Comparison of ENCODE assay signal across 4 fruit fly cellular contexts in genomic region chr3L:14784949-14785408, dm6.
A peak's percentile ranks its signal among the peaks of the same experiment; 100 is the strongest.
TF ChIP-seq lines count a peak whose summit lies in the region.

No protein-coding gene starts in this region.

TF ChIP-seq in whole organism, adult, 20 proteins besides CTCF, POLR2A, EP300 and RAD21 (continued from another document):
- TF ChIP-seq Hr96 (GFP tag; optimal IDR thresholded peaks at IDR 0.05; lab: Kevin White, UChicago) (peak; percentile 45), tj (GFP tag; optimal IDR thresholded peaks at IDR 0.05; lab: Kevin White, UChicago) (no peak)
TF ChIP-seq in whole organism, adult: peak in this region for 12.

TF ChIP-seq in whole organism, embryonic, 481 proteins besides CTCF, POLR2A, EP300 and RAD21 (continued from another document and continues in another):
- TF ChIP-seq CG15601 (tag; optimal IDR thresholded peaks at IDR 0.05; lab: Kevin White, UChicago) (peak; percentile 96), Chrac-16 (GFP tag; optimal IDR thresholded peaks at IDR 0.05; lab: Kevin White, UChicago) (peak; percentile 96), CG5953 (GFP tag; IDR thresholded peaks at IDR 0.05; lab: Robert Waterston, UW) (no peak; the same call in 1 of the 2 replicates), Deaf1 (tag; optimal IDR thresholded peaks at IDR 0.05; lab: Kevin White, UChicago) (peak; percentile 83), tgo (GFP tag; IDR thresholded peaks at IDR 0.05; lab: Robert Waterston, UW) (peak; percentile 91), fd64A (GFP tag; optimal IDR thresholded peaks at IDR 0.05; lab: Kevin White, UChicago) (peak; percentile 86), Fer1 (GFP tag; optimal IDR thresholded peaks at IDR 0.05; lab: Kevin White, UChicago) (peak; percentile 97), CG8359 (GFP tag; optimal IDR thresholded peaks at IDR 0.05; lab: Kevin White, UChicago; ENCODE audit: borderline replicate concordance) (peak; percentile 92), CG13775 (GFP tag; optimal IDR thresholded peaks at IDR 0.05; lab: Kevin White, UChicago) (peak; percentile 97), CG11560 (tag; IDR thresholded peaks at IDR 0.05; lab: Robert Waterston, UW) (peak; percentile 81), Hsf (GFP tag; optimal IDR thresholded peaks at IDR 0.05; lab: Kevin White, UChicago) (peak; percentile 96), CG10321 (GFP tag; IDR thresholded peaks at IDR 0.05; lab: Robert Waterston, UW) (peak; percentile 66), tll (GFP tag; optimal IDR thresholded peaks at IDR 0.05; lab: Kevin White, UChicago) (peak in 1 of 2 experiments; percentile 46), kah (GFP tag; optimal IDR thresholded peaks at IDR 0.05; lab: Kevin White, UChicago) (peak; percentile 92), Elba2 (GFP tag; optimal IDR thresholded peaks at IDR 0.05; lab: Kevin White, UChicago) (peak; percentile 27), GATAe (GFP tag; conservative IDR thresholded peaks at IDR 0.05; lab: Robert Waterston, UW) (peak; percentile 49; the same call in 1 of the 2 replicates), ATbp (GFP tag; optimal IDR thresholded peaks at IDR 0.05; lab: Kevin White, UChicago) (peak; percentile 92), CG11723 (GFP tag; optimal IDR thresholded peaks at IDR 0.05; lab: Kevin White, UChicago) (peak; percentile 96), ash1 (GFP tag; optimal IDR thresholded peaks at IDR 0.05; lab: Kevin White, UChicago) (peak; percentile 15), repo (GFP tag; optimal IDR thresholded peaks at IDR 0.05; lab: Kevin White, UChicago) (peak; percentile 90), CG42726 (GFP tag; IDR thresholded peaks at IDR 0.05; lab: Robert Waterston, UW; ENCODE audit: partially characterized antibody) (no peak), CG18476 (GFP tag; optimal IDR thresholded peaks at IDR 0.05; lab: Kevin White, UChicago) (peak; percentile 97), E2f2 (GFP tag; IDR thresholded peaks at IDR 0.05; lab: Robert Waterston, UW) (peak; percentile 74), NFAT (GFP tag; IDR thresholded peaks at IDR 0.05; lab: Robert Waterston, UW) (peak; percentile 73), NC2α (GFP tag; optimal IDR thresholded peaks at IDR 0.05; lab: Kevin White, UChicago) (peak; percentile 91), Fer2 (tag; optimal IDR thresholded peaks at IDR 0.05; lab: Kevin White, UChicago) (peak; percentile 89), CG1529 (GFP tag; optimal IDR thresholded peaks at IDR 0.05; lab: Kevin White, UChicago) (peak; percentile 97), CG2120 (GFP tag; optimal IDR thresholded peaks at IDR 0.05; lab: Kevin White, UChicago) (peak; percentile 96), fru (optimal IDR thresholded peaks at IDR 0.05; lab: Kevin White, UChicago) (no peak), mirr (GFP tag; optimal IDR thresholded peaks at IDR 0.05; lab: Kevin White, UChicago) (peak; percentile 90), CG1233 (GFP tag; optimal IDR thresholded peaks at IDR 0.05; lab: Kevin White, UChicago) (peak; percentile 97), CG11085 (GFP tag; IDR thresholded peaks at IDR 0.05; lab: Robert Waterston, UW) (peak; percentile 67; the same call in 1 of the 2 replicates), mam (GFP tag; optimal IDR thresholded peaks at IDR 0.05; lab: Kevin White, UChicago) (peak; percentile 93), CG18619 (GFP tag; optimal IDR thresholded peaks at IDR 0.05; lab: Kevin White, UChicago) (peak; percentile 98), bcd (GFP tag; optimal IDR thresholded peaks at IDR 0.05; lab: Kevin White, UChicago) (peak; percentile 98), CG8944 (GFP tag; optimal IDR thresholded peaks at IDR 0.05; lab: Kevin White, UChicago) (peak; percentile 88), Antp (GFP tag; optimal IDR thresholded peaks at IDR 0.05; lab: Kevin White, UChicago) (peak; percentile 90), lilli (GFP tag; optimal IDR thresholded peaks at IDR 0.05; lab: Kevin White, UChicago) (peak; percentile 96), CG15011 (GFP tag; optimal IDR thresholded peaks at IDR 0.05; lab: Kevin White, UChicago) (peak; percentile 98), CG6254 (GFP tag; optimal IDR thresholded peaks at IDR 0.05; lab: Kevin White, UChicago) (peak; percentile 96), exex (tag; optimal IDR thresholded peaks at IDR 0.05; lab: Kevin White, UChicago) (peak; percentile 90), emc (GFP tag; optimal IDR thresholded peaks at IDR 0.05; lab: Kevin White, UChicago) (peak; percentile 71)

TF ChIP-seq in whole organism, prepupa, 60 proteins besides CTCF, POLR2A, EP300 and RAD21 (continued from another document):
- TF ChIP-seq fd59A (GFP tag; optimal IDR thresholded peaks at IDR 0.05; lab: Kevin White, UChicago): peak; percentile 74
- peak; percentile 83 for TF ChIP-seq pdm3 (GFP tag; optimal IDR thresholded peaks at IDR 0.05; lab: Kevin White, UChicago)
- TF ChIP-seq svp (GFP tag; lab: Kevin White, UChicago): peak; percentile 84
- peak; percentile 78 for TF ChIP-seq Sox102F (GFP tag; optimal IDR thresholded peaks at IDR 0.05; lab: Kevin White, UChicago)
- peak; percentile 82 for TF ChIP-seq Met (GFP tag; optimal IDR thresholded peaks at IDR 0.05; lab: Kevin White, UChicago)
- TF ChIP-seq CG8119 (GFP tag; IDR thresholded peaks at IDR 0.05; lab: Robert Waterston, UW): peak; percentile 91
- TF ChIP-seq CG31627 (GFP tag; optimal IDR thresholded peaks at IDR 0.05; lab: Kevin White, UChicago): peak; percentile 83
- TF ChIP-seq Ets21C (GFP tag; optimal IDR thresholded peaks at IDR 0.05; lab: Kevin White, UChicago): peak; percentile 71
- peak in 1 of 2 experiments; percentile 87 for TF ChIP-seq salr (GFP tag; optimal IDR thresholded peaks at IDR 0.05; lab: Kevin White, UChicago)
- TF ChIP-seq spab (GFP tag; optimal IDR thresholded peaks at IDR 0.05; lab: Kevin White, UChicago): peak; percentile 72
- no peak for TF ChIP-seq Eip93F (GFP tag; optimal IDR thresholded peaks at IDR 0.05; lab: Kevin White, UChicago)
- peak; percentile 83 for TF ChIP-seq CG4318 (GFP tag; optimal IDR thresholded peaks at IDR 0.05; lab: Kevin White, UChicago)
- peak; percentile 43 to 51 for TF ChIP-seq ss (GFP tag; optimal IDR thresholded peaks at IDR 0.05; lab: Kevin White, UChicago)
- peak; percentile 78 for TF ChIP-seq fkh (GFP tag; optimal IDR thresholded peaks at IDR 0.05; lab: Kevin White, UChicago)
- TF ChIP-seq CG8319 (GFP tag; optimal IDR thresholded peaks at IDR 0.05; lab: Kevin White, UChicago): peak; percentile 70
- TF ChIP-seq topi (GFP tag; optimal IDR thresholded peaks at IDR 0.05; lab: Kevin White, UChicago): peak; percentile 87
- peak; percentile 71 for TF ChIP-seq CG10631 (GFP tag; optimal IDR thresholded peaks at IDR 0.05; lab: Kevin White, UChicago)
- TF ChIP-seq Hr4 (GFP tag; optimal IDR thresholded peaks at IDR 0.05; lab: Kevin White, UChicago): peak; percentile 91
- TF ChIP-seq cyc (GFP tag; optimal IDR thresholded peaks at IDR 0.05; lab: Kevin White, UChicago): peak; percentile 77
- TF ChIP-seq CG6276 (GFP tag; optimal IDR thresholded peaks at IDR 0.05; lab: Kevin White, UChicago): peak; percentile 90
- TF ChIP-seq CG11762 (GFP tag; optimal IDR thresholded peaks at IDR 0.05; lab: Kevin White, UChicago; ENCODE audit: insufficient read depth): peak; percentile 81
- TF ChIP-seq lz (GFP tag; optimal IDR thresholded peaks at IDR 0.05; lab: Kevin White, UChicago): peak; percentile 80
- TF ChIP-seq Gug (GFP tag; IDR thresholded peaks at IDR 0.05; lab: Robert Waterston, UW): peak; percentile 72
- TF ChIP-seq CG6163 (GFP tag; IDR thresholded peaks at IDR 0.05; lab: Robert Waterston, UW): peak; percentile 68
- peak; percentile 80 for TF ChIP-seq CG34406 (GFP tag; optimal IDR thresholded peaks at IDR 0.05; lab: Kevin White, UChicago)
- peak; percentile 72 for TF ChIP-seq Sox15 (GFP tag; optimal IDR thresholded peaks at IDR 0.05; lab: Kevin White, UChicago)
- TF ChIP-seq CG8632 (GFP tag; optimal IDR thresholded peaks at IDR 0.05; lab: Kevin White, UChicago): peak; percentile 75
- TF ChIP-seq CG32006 (GFP tag; optimal IDR thresholded peaks at IDR 0.05; lab: Kevin White, UChicago): peak; percentile 92
- TF ChIP-seq fd85E (GFP tag; optimal IDR thresholded peaks at IDR 0.05; lab: Kevin White, UChicago): peak; percentile 23
- peak; percentile 39 for TF ChIP-seq CG16779 (tag; optimal IDR thresholded peaks at IDR 0.05; lab: Kevin White, UChicago)
- TF ChIP-seq dsx (GFP tag; optimal IDR thresholded peaks at IDR 0.05; lab: Kevin White, UChicago; ENCODE audit: poor library complexity, severe bottlenecking): peak; percentile 57
- peak; percentile 84 for TF ChIP-seq esn (GFP tag; optimal IDR thresholded peaks at IDR 0.05; lab: Kevin White, UChicago)
- TF ChIP-seq dac (GFP tag; optimal IDR thresholded peaks at IDR 0.05; lab: Kevin White, UChicago): peak; percentile 55
- peak; percentile 80 for TF ChIP-seq net (GFP tag; optimal IDR thresholded peaks at IDR 0.05; lab: Kevin White, UChicago)
- TF ChIP-seq acj6 (GFP tag; optimal IDR thresholded peaks at IDR 0.05; lab: Kevin White, UChicago): peak; percentile 84
- TF ChIP-seq achi (GFP tag; optimal IDR thresholded peaks at IDR 0.05; lab: Kevin White, UChicago): peak; percentile 83
- peak; percentile 80 for TF ChIP-seq Smox (GFP tag; optimal IDR thresholded peaks at IDR 0.05; lab: Kevin White, UChicago)
- peak; percentile 56 for TF ChIP-seq Eip75B (GFP tag; optimal IDR thresholded peaks at IDR 0.05; lab: Kevin White, UChicago)
- TF ChIP-seq CG9139 (GFP tag; optimal IDR thresholded peaks at IDR 0.05; lab: Kevin White, UChicago): peak; percentile 41
- TF ChIP-seq Hr39 (GFP tag; optimal IDR thresholded peaks at IDR 0.05; lab: Kevin White, UChicago): peak; percentile 86
- peak; percentile 71 for TF ChIP-seq CG7368 (GFP tag; optimal IDR thresholded peaks at IDR 0.05; lab: Kevin White, UChicago)

TF ChIP-seq in whole organism, wandering third instar larva, 38 proteins besides CTCF, POLR2A, EP300 and RAD21 (continued from another document):
- peak; percentile 62 for TF ChIP-seq psq (GFP tag; optimal IDR thresholded peaks at IDR 0.05; lab: Kevin White, UChicago)
- TF ChIP-seq sage (GFP tag; optimal IDR thresholded peaks at IDR 0.05; lab: Kevin White, UChicago): peak; percentile 1
- peak; percentile 48 for TF ChIP-seq Dfd (GFP tag; optimal IDR thresholded peaks at IDR 0.05; lab: Kevin White, UChicago)
TF ChIP-seq in whole organism, wandering third instar larva: peak in this region for 18.
